Worm (Caenorhabditis elegans) whole organism, L2 larva: Measurements from ENCODE around the gene tsp-10.

Experiments
- C34F6.9 ChIP-seq: fragments of 150-350 bp; optimal IDR thresholded peaks from 2 replicates; lab custom pipeline; 2014; ENCODE audit warnings: missing biosample characterization, missing genetic modification characterization
- F13H6.1 ChIP-seq: sonication (generic microtip); optimal IDR thresholded peaks from 2 replicates; lab custom pipeline; 2016; ENCODE audit warnings: missing genetic modification characterization, missing compliant biosample characterization
- R02D3.7 ChIP-seq: fragments of 150-350 bp; optimal IDR thresholded peaks from 2 replicates; lab custom pipeline; 2014; ENCODE audit warnings: missing biosample characterization, missing genetic modification characterization
- Y55F3AM.14 ChIP-seq: fragments of 200-800 bp; sonication (Bioruptor generic); optimal IDR thresholded peaks from 2 replicates; lab custom pipeline; 2018; ENCODE audit warnings: mild to moderate bottlenecking, missing genetic modification characterization, missing compliant biosample characterization
- ZK546.5 ChIP-seq: sonication (generic microtip); optimal IDR thresholded peaks from 2 replicates; lab custom pipeline; 2017; ENCODE audit warnings: missing biosample characterization, missing genetic modification characterization
- alr-1 ChIP-seq: fragments of 150-350 bp; optimal IDR thresholded peaks from 2 replicates; lab custom pipeline; 2014; ENCODE audit warnings: missing biosample characterization, missing genetic modification characterization
- aly-2 ChIP-seq: fragments of 150-350 bp; optimal IDR thresholded peaks from 2 replicates; lab custom pipeline; 2014; ENCODE audit warnings: missing biosample characterization, missing genetic modification characterization
- ama-1 ChIP-seq: fragments of 150-350 bp; optimal IDR thresholded peaks from 2 replicates; lab custom pipeline; 2018; ENCODE audit warnings: inconsistent platforms
- blmp-1 ChIP-seq: sonication (generic microtip); optimal IDR thresholded peaks from 2 replicates; lab custom pipeline; 2017; ENCODE audit warnings: missing genetic modification characterization, mild to moderate bottlenecking, missing compliant biosample characterization, antibody characterized with exemption, moderate library complexity; ENCODE audit not compliant: insufficient read depth
- ceh-16 ChIP-seq: fragments of 150-350 bp; optimal IDR thresholded peaks from 2 replicates; lab custom pipeline; 2014; ENCODE audit warnings: missing biosample characterization, missing genetic modification characterization
- ceh-82 ChIP-seq: fragments of 150-350 bp; optimal IDR thresholded peaks from 2 replicates; lab custom pipeline; 2014; ENCODE audit warnings: missing biosample characterization, missing genetic modification characterization
- crh-2 ChIP-seq: sonication (generic microtip); optimal IDR thresholded peaks from 2 replicates; lab custom pipeline; 2017; ENCODE audit warnings: missing biosample characterization, missing genetic modification characterization
- dmd-4 ChIP-seq: sonication (generic microtip); optimal IDR thresholded peaks from 2 replicates; lab custom pipeline; 2017; ENCODE audit warnings: missing biosample characterization, missing genetic modification characterization
- egl-27 ChIP-seq: sonication (generic microtip); optimal IDR thresholded peaks from 3 replicates; lab custom pipeline; 2017; ENCODE audit warnings: missing biosample characterization, missing genetic modification reagents, missing genetic modification characterization
- elt-1 ChIP-seq: fragments of 150-350 bp; optimal IDR thresholded peaks from 2 replicates; lab custom pipeline; 2014; ENCODE audit warnings: missing biosample characterization, missing genetic modification characterization
- elt-3 ChIP-seq: sonication (generic microtip); optimal IDR thresholded peaks from 2 replicates; lab custom pipeline; 2017; ENCODE audit warnings: missing biosample characterization, missing genetic modification characterization
- fos-1 ChIP-seq: fragments of 150-350 bp; optimal IDR thresholded peaks from 2 replicates; lab custom pipeline; 2014; ENCODE audit warnings: missing biosample characterization, missing genetic modification characterization
- gmeb-1 ChIP-seq: fragments of 150-350 bp; optimal IDR thresholded peaks from 2 replicates; lab custom pipeline; 2014; ENCODE audit warnings: missing biosample characterization, missing genetic modification characterization
- lin-11 ChIP-seq: fragments of 150-350 bp; sonication (generic microtip); optimal IDR thresholded peaks from 2 replicates; lab custom pipeline; 2014; ENCODE audit warnings: missing biosample characterization, missing genetic modification characterization, inconsistent platforms, mixed read lengths
- lin-13 ChIP-seq: fragments of 150-350 bp; optimal IDR thresholded peaks from 2 replicates; lab custom pipeline; 2014; ENCODE audit warnings: missing biosample characterization, missing genetic modification reagents, missing genetic modification characterization
- lin-39 ChIP-seq: fragments of 150-350 bp; optimal IDR thresholded peaks from 2 replicates; lab custom pipeline; 2014; ENCODE audit warnings: missing biosample characterization, missing genetic modification reagents, missing genetic modification characterization
- lsy-2 ChIP-seq, 2 experiments: fragments of 150-350 bp in 1 of 2; sonication (generic microtip) in 1 of 2; optimal IDR thresholded peaks; 2 replicates each; lab custom pipeline; 2014 to 2017; ENCODE audit warnings: missing biosample characterization in 2 of 2, missing genetic modification characterization in 2 of 2
- mab-5 ChIP-seq: fragments of 150-350 bp; optimal IDR thresholded peaks from 2 replicates; lab custom pipeline; 2014; ENCODE audit warnings: missing biosample characterization, missing genetic modification characterization
- mbf-1 ChIP-seq: sonication (generic microtip); optimal IDR thresholded peaks from 2 replicates; lab custom pipeline; 2017; ENCODE audit warnings: missing biosample characterization, missing genetic modification characterization
- mdl-1 ChIP-seq, 2 experiments: fragments of 150-350 bp in 1 of 2; sonication (generic microtip) in 1 of 2; optimal IDR thresholded peaks; 2 replicates each; lab custom pipeline; 2017; ENCODE audit warnings: missing biosample characterization in 2 of 2, missing genetic modification characterization in 2 of 2
- nhr-10 ChIP-seq: sonication (generic microtip); optimal IDR thresholded peaks from 2 replicates; lab custom pipeline; 2017; ENCODE audit warnings: missing biosample characterization, missing genetic modification characterization
- nhr-11 ChIP-seq: fragments of 150-350 bp; optimal IDR thresholded peaks from 2 replicates; lab custom pipeline; 2014; ENCODE audit warnings: missing biosample characterization, missing genetic modification characterization
- nhr-12 ChIP-seq: fragments of 150-350 bp; optimal IDR thresholded peaks from 2 replicates; lab custom pipeline; 2014; ENCODE audit warnings: missing biosample characterization, missing genetic modification characterization
- nhr-129 ChIP-seq: fragments of 150-350 bp; optimal IDR thresholded peaks from 2 replicates; lab custom pipeline; 2014; ENCODE audit warnings: missing biosample characterization, missing genetic modification characterization
- nhr-21 ChIP-seq: fragments of 150-350 bp; optimal IDR thresholded peaks from 2 replicates; lab custom pipeline; 2014; ENCODE audit warnings: missing biosample characterization, missing genetic modification characterization
- nhr-23 ChIP-seq: fragments of 150-350 bp; optimal IDR thresholded peaks from 2 replicates; lab custom pipeline; 2014; ENCODE audit warnings: missing biosample characterization, missing genetic modification reagents, missing genetic modification characterization
- nhr-237 ChIP-seq: fragments of 150-350 bp; optimal IDR thresholded peaks from 2 replicates; lab custom pipeline; 2014; ENCODE audit warnings: missing biosample characterization, missing genetic modification characterization
- nhr-25 ChIP-seq: fragments of 150-350 bp; sonication (generic microtip); optimal IDR thresholded peaks from 3 replicates; lab custom pipeline; 2014; ENCODE audit warnings: missing biosample characterization, missing genetic modification characterization
- nhr-6 ChIP-seq: fragments of 150-350 bp; optimal IDR thresholded peaks from 2 replicates; lab custom pipeline; 2014; ENCODE audit warnings: missing biosample characterization, missing genetic modification characterization
- nhr-77 ChIP-seq: fragments of 150-350 bp; optimal IDR thresholded peaks from 2 replicates; lab custom pipeline; 2014; ENCODE audit warnings: missing biosample characterization, missing genetic modification characterization
- peb-1 ChIP-seq: fragments of 150-350 bp; optimal IDR thresholded peaks from 2 replicates; lab custom pipeline; 2014; ENCODE audit warnings: missing biosample characterization, missing genetic modification characterization
- sem-4 ChIP-seq: fragments of 150-350 bp; optimal IDR thresholded peaks from 2 replicates; lab custom pipeline; 2014; ENCODE audit warnings: missing biosample characterization, missing genetic modification reagents, missing genetic modification characterization
- skn-1 ChIP-seq: sonication (generic microtip); optimal IDR thresholded peaks from 2 replicates; lab custom pipeline; 2017; ENCODE audit warnings: missing biosample characterization, missing genetic modification characterization
- sma-3 ChIP-seq: sonication (generic microtip); optimal IDR thresholded peaks from 2 replicates; lab custom pipeline; 2016; ENCODE audit warnings: missing genetic modification reagents, missing genetic modification characterization, missing compliant biosample characterization
- sma-9 ChIP-seq, 2 experiments: fragments of 150-350 bp in 1 of 2; sonication (generic microtip) in 1 of 2; optimal IDR thresholded peaks; 2 replicates each; lab custom pipeline; 2014 to 2016; ENCODE audit warnings: missing genetic modification characterization in 2 of 2, mild to moderate bottlenecking in 1 of 2, missing biosample characterization in 1 of 2, missing compliant biosample characterization in 1 of 2, missing genetic modification reagents in 1 of 2, moderate library complexity in 1 of 2
- snpc-4 ChIP-seq: fragments of 150-350 bp; optimal IDR thresholded peaks from 2 replicates; lab custom pipeline; 2014; ENCODE audit warnings: missing biosample characterization, missing genetic modification characterization
- unc-39 ChIP-seq: fragments of 150-350 bp; optimal IDR thresholded peaks from 2 replicates; lab custom pipeline; 2014; ENCODE audit warnings: missing biosample characterization, missing genetic modification characterization
- unc-55 ChIP-seq: fragments of 150-350 bp; sonication (generic microtip); optimal IDR thresholded peaks from 3 replicates; lab custom pipeline; 2014; ENCODE audit warnings: missing biosample characterization, missing genetic modification reagents, missing genetic modification characterization
- unc-62 ChIP-seq: fragments of 150-350 bp; optimal IDR thresholded peaks from 2 replicates; lab custom pipeline; 2014; ENCODE audit warnings: missing biosample characterization, missing genetic modification reagents, missing genetic modification characterization
- zag-1 ChIP-seq: fragments of 150-350 bp; optimal IDR thresholded peaks from 2 replicates; lab custom pipeline; 2014; ENCODE audit warnings: missing biosample characterization, missing genetic modification characterization
- ztf-1 ChIP-seq: fragments of 200-800 bp; sonication (Bioruptor generic); conservative IDR thresholded peaks from 2 replicates; pipeline ENCODE4 v1.3.6; 2022; ENCODE audit warnings: missing genetic modification characterization, missing compliant biosample characterization
- ztf-11 ChIP-seq: sonication (generic microtip); optimal IDR thresholded peaks from 2 replicates; lab custom pipeline; 2017; ENCODE audit warnings: missing biosample characterization, missing genetic modification characterization
- ztf-4 ChIP-seq: fragments of 150-350 bp; optimal IDR thresholded peaks from 2 replicates; lab custom pipeline; 2014; ENCODE audit warnings: missing biosample characterization, missing genetic modification characterization

Gene tsp-10

ce11 chrII:6683663-6684285 is 34.6 kb upstream of the tsp-10 start, which contains the start of gene gyf-1:
Gene gyf-1 (plus strand): TSS chrII:6684235.
- TF ChIP-seq ztf-1 (no peak), nhr-11 (no peak), nhr-21 (tag; lab: Kevin White, UChicago) (no peak), sma-3 (GFP tag; lab: Kevin White, UChicago) (no peak), sma-9 (GFP tag; optimal IDR thresholded peaks at IDR 0.05; lab: Kevin White, UChicago) (no peak), sma-9 (tag; optimal IDR thresholded peaks at IDR 0.05; lab: Kevin White, UChicago) (no peak), lin-11 (peak; percentile 14), gmeb-1 (tag; lab: Kevin White, UChicago) (no peak), C34F6.9 (tag; lab: Kevin White, UChicago) (peak; percentile 47), nhr-25 (tag; lab: Kevin White, UChicago) (no peak), skn-1 (tag; lab: Kevin White, UChicago) (no peak), ZK546.5 (tag; lab: Kevin White, UChicago) (no peak), snpc-4 (peak; percentile 21), ceh-16 (tag; lab: Kevin White, UChicago) (no peak), elt-1 (tag; lab: Kevin White, UChicago) (no peak), nhr-10 (no peak), ceh-82 (no peak), unc-39 (tag; lab: Kevin White, UChicago) (no peak), ama-1 (no peak), nhr-77 (no peak), lsy-2 (tag; optimal IDR thresholded peaks at IDR 0.05; lab: Kevin White, UChicago) (peak in 1 of 2 experiments; percentile 51), F13H6.1 (tag; lab: Kevin White, UChicago) (peak; percentile 34), mbf-1 (tag; lab: Kevin White, UChicago) (no peak), fos-1 (tag; lab: Kevin White, UChicago) (peak; percentile 44), nhr-6 (tag; lab: Kevin White, UChicago) (no peak), egl-27 (no peak), peb-1 (tag; lab: Kevin White, UChicago) (no peak), nhr-129 (tag; lab: Kevin White, UChicago) (peak; percentile 31), elt-3 (tag; lab: Kevin White, UChicago) (no peak), nhr-23 (no peak), mdl-1 (tag; optimal IDR thresholded peaks at IDR 0.05; lab: Kevin White, UChicago) (no peak), mab-5 (tag; lab: Kevin White, UChicago) (no peak), unc-55 (GFP tag; lab: Kevin White, UChicago) (peak; percentile 43), sem-4 (tag; lab: Kevin White, UChicago) (no peak), crh-2 (tag; lab: Kevin White, UChicago) (peak; percentile 61), Y55F3AM.14 (no peak), nhr-12 (tag; lab: Kevin White, UChicago) (no peak), lin-39 (tag; lab: Kevin White, UChicago) (no peak), nhr-237 (tag; lab: Kevin White, UChicago) (no peak), ztf-4 (tag; lab: Kevin White, UChicago) (no peak), ztf-11 (tag; lab: Kevin White, UChicago) (no peak), dmd-4 (no peak), zag-1 (tag; lab: Kevin White, UChicago) (no peak), lin-13 (GFP tag; lab: Kevin White, UChicago) (no peak), alr-1 (tag; lab: Kevin White, UChicago) (no peak), unc-62 (GFP tag; lab: Kevin White, UChicago) (no peak), R02D3.7 (tag; lab: Kevin White, UChicago) (no peak), aly-2 (tag; lab: Kevin White, UChicago) (no peak), blmp-1 (tag; lab: Kevin White, UChicago) (no peak)
